Worm (Caenorhabditis elegans): ENCODE results near the gene blos-8.

DNA sequence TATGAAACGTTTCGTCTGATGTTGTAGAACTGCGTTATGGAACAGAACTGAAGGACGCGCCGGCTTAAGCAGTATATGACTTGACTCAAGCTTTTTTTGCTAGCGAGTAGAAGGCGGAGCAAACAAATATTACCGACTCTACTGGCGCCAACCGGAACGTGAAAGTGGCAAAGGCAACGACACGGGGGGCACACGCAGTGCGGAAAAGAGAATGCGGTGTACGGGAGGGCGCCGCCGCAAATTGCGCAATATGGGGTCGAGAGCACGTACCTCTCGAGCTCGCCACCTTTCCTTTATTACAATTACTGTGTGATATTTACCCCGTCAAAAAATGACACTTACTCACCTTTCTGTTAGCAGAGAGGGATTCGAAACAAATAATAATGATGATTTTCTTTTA, 15.8 kb downstream of the blos-8 start, which contains the start of gene pqn-36:
- TF ChIP-seq elt-1 (tag; optimal IDR thresholded peaks at IDR 0.05; ENCODE audit: borderline replicate concordance, insufficient read depth) = no peak
- no peak for TF ChIP-seq unc-62 (GFP tag; optimal IDR thresholded peaks at IDR 0.05)
- TF ChIP-seq ztf-11 (tag; optimal IDR thresholded peaks at IDR 0.05) = no peak
- no peak for TF ChIP-seq unc-120 (tag; optimal IDR thresholded peaks at IDR 0.05; ENCODE audit: poor library complexity, severe bottlenecking)
- TF ChIP-seq nhr-76 (tag; optimal IDR thresholded peaks at IDR 0.05) = no peak
- TF ChIP-seq nhr-12 (tag; optimal IDR thresholded peaks at IDR 0.05) = no peak
- no peak for TF ChIP-seq snpc-4 (tag; optimal IDR thresholded peaks at IDR 0.05)
- no peak for TF ChIP-seq M03D4.4 (tag; optimal IDR thresholded peaks at IDR 0.05)
